Fruit fly (Drosophila melanogaster): Measurements from ENCODE around the gene CG14230.
A peak's percentile ranks its signal among the peaks of the same experiment; 100 is the strongest.

The CG14230 gene

dm6 chrX:19684048-19684447 is 19.9 kb upstream of the CG14230 start:
- no peak for TF ChIP-seq Myc (optimal IDR thresholded peaks at IDR 0.05)

- TF ChIP-seq h (optimal IDR thresholded peaks at IDR 0.05) (no peak), Sin3A (optimal IDR thresholded peaks at IDR 0.05) (no peak), insv (optimal IDR thresholded peaks at IDR 0.05) (no peak), Myc (optimal IDR thresholded peaks at IDR 0.05) (no peak), psq (optimal IDR thresholded peaks at IDR 0.05) (no peak), ttk (optimal IDR thresholded peaks at IDR 0.05) (no peak)
Measured at dm6 chrX:19688848-19689247, 15.1 kb upstream of the CG14230 start, which contains the start of gene CG14227. CG14227 (minus strand) TSS chrX:19688948.

- no peak for TF ChIP-seq psq (optimal IDR thresholded peaks at IDR 0.05)
Measured at dm6 chrX:19690050-19690449, 13.9 kb upstream of the CG14230 start.

- no peak for TF ChIP-seq psq (optimal IDR thresholded peaks at IDR 0.05)
- peak; percentile 31 for TF ChIP-seq insv (optimal IDR thresholded peaks at IDR 0.05)
Measured at dm6 chrX:19692951-19693698, 10.9 kb upstream of the CG14230 start, which contains the start of gene Mer. Mer (minus strand) TSS chrX:19693500.

- TF ChIP-seq insv (optimal IDR thresholded peaks at IDR 0.05), result no peak
- no peak for TF ChIP-seq psq (optimal IDR thresholded peaks at IDR 0.05)
- TF ChIP-seq Sin3A (optimal IDR thresholded peaks at IDR 0.05), result no peak
- TF ChIP-seq ttk (optimal IDR thresholded peaks at IDR 0.05), result no peak
- no peak for TF ChIP-seq h (optimal IDR thresholded peaks at IDR 0.05)
- no peak for TF ChIP-seq Myc (optimal IDR thresholded peaks at IDR 0.05)
Measured at dm6 chrX:19694792-19695558, 9.0 kb upstream of the CG14230 start, which contains the start of gene CG14229. CG14229 (minus strand) TSS chrX:19695250.

- no peak for TF ChIP-seq ttk (optimal IDR thresholded peaks at IDR 0.05)
- no peak for TF ChIP-seq insv (optimal IDR thresholded peaks at IDR 0.05)
- no peak for TF ChIP-seq Myc (optimal IDR thresholded peaks at IDR 0.05)
- TF ChIP-seq psq (optimal IDR thresholded peaks at IDR 0.05), result no peak
- no peak for TF ChIP-seq h (optimal IDR thresholded peaks at IDR 0.05)
- no peak for TF ChIP-seq Sin3A (optimal IDR thresholded peaks at IDR 0.05)
Measured at dm6 chrX:19696845-19697244, 7.1 kb upstream of the CG14230 start, which contains the start of gene Cdc42. Cdc42 (plus strand) TSS chrX:19697091.

- TF ChIP-seq psq (optimal IDR thresholded peaks at IDR 0.05), result no peak
- TF ChIP-seq Sin3A (optimal IDR thresholded peaks at IDR 0.05), result no peak
- no peak for TF ChIP-seq ttk (optimal IDR thresholded peaks at IDR 0.05)
- TF ChIP-seq insv (optimal IDR thresholded peaks at IDR 0.05), result no peak
- TF ChIP-seq Myc (optimal IDR thresholded peaks at IDR 0.05), result no peak
- TF ChIP-seq h (optimal IDR thresholded peaks at IDR 0.05), result no peak
Measured at dm6 chrX:19697255-19697877, 6.6 kb upstream of the CG14230 start.

dm6 chrX:19701611-19702010 is 2.4 kb upstream of the CG14230 start, which contains the start of gene Tcs4:
Tcs4 (minus strand) TSS chrX:19701755.
- no peak for TF ChIP-seq Myc (optimal IDR thresholded peaks at IDR 0.05)
- no peak for TF ChIP-seq insv (optimal IDR thresholded peaks at IDR 0.05)
- TF ChIP-seq psq (optimal IDR thresholded peaks at IDR 0.05), result no peak
- no peak for TF ChIP-seq ttk (optimal IDR thresholded peaks at IDR 0.05)
- no peak for TF ChIP-seq Sin3A (optimal IDR thresholded peaks at IDR 0.05)
- no peak for TF ChIP-seq h (optimal IDR thresholded peaks at IDR 0.05)

- TF ChIP-seq Myc (optimal IDR thresholded peaks at IDR 0.05), result no peak
- TF ChIP-seq h (optimal IDR thresholded peaks at IDR 0.05), result no peak
- no peak for TF ChIP-seq Sin3A (optimal IDR thresholded peaks at IDR 0.05)
- TF ChIP-seq psq (optimal IDR thresholded peaks at IDR 0.05), result no peak
- no peak for TF ChIP-seq insv (optimal IDR thresholded peaks at IDR 0.05)
- no peak for TF ChIP-seq ttk (optimal IDR thresholded peaks at IDR 0.05)
Measured at dm6 chrX:19711936-19712335, 8.0 kb downstream of the CG14230 start.

- TF ChIP-seq psq (optimal IDR thresholded peaks at IDR 0.05) (no peak), Sin3A (optimal IDR thresholded peaks at IDR 0.05) (no peak), h (optimal IDR thresholded peaks at IDR 0.05) (no peak), ttk (optimal IDR thresholded peaks at IDR 0.05) (no peak), insv (optimal IDR thresholded peaks at IDR 0.05) (no peak), Myc (optimal IDR thresholded peaks at IDR 0.05) (no peak)
Measured at dm6 chrX:19712898-19713627, 9.1 kb downstream of the CG14230 start, which contains the start of gene meso18E. meso18E (minus strand) TSS chrX:19713045.

- TF ChIP-seq h (optimal IDR thresholded peaks at IDR 0.05) (no peak), Myc (optimal IDR thresholded peaks at IDR 0.05) (no peak), insv (optimal IDR thresholded peaks at IDR 0.05) (no peak), Sin3A (optimal IDR thresholded peaks at IDR 0.05) (no peak), ttk (optimal IDR thresholded peaks at IDR 0.05) (no peak), psq (optimal IDR thresholded peaks at IDR 0.05) (no peak)
Measured at dm6 chrX:19714816-19715215, 10.8 kb downstream of the CG14230 start.
